Fruit fly (Drosophila melanogaster) whole organism, wandering third instar larva: ENCODE measurements around the gene Sbf.

Source experiments
- Abd-B ChIP-seq: fragments of >200 bp; optimal IDR thresholded peaks from 2 replicates; lab custom pipeline; 2017; ENCODE audit warnings: missing biosample characterization, missing genetic modification characterization
- CG9705 ChIP-seq: fragments of 200-800 bp; sonication (Bioruptor generic); optimal IDR thresholded peaks from 2 replicates; lab custom pipeline; 2018; ENCODE audit warnings: missing biosample characterization, mild to moderate bottlenecking, missing genetic modification characterization
- CrebA ChIP-seq: fragments of 200-800 bp; sonication (Bioruptor generic); optimal IDR thresholded peaks from 2 replicates; lab custom pipeline; 2016; ENCODE audit warnings: missing biosample characterization, mild to moderate bottlenecking, missing genetic modification characterization, borderline replicate concordance
- Dfd ChIP-seq: fragments of >200 bp; optimal IDR thresholded peaks from 2 replicates; lab custom pipeline; 2017; ENCODE audit warnings: missing biosample characterization, missing genetic modification characterization
- Dif ChIP-seq: fragments of 200-275, 200-300 bp; sonication (Bioruptor generic); optimal IDR thresholded peaks from 2 replicates; lab custom pipeline; 2018; ENCODE audit warnings: missing biosample characterization, missing genetic modification characterization; ENCODE audit not compliant: partially characterized antibody
- fru ChIP-seq: fragments of 200-800 bp; sonication (Bioruptor generic); optimal IDR thresholded peaks from 3 replicates; lab custom pipeline; 2016; ENCODE audit warnings: missing biosample characterization, mild to moderate bottlenecking, missing genetic modification characterization
- h ChIP-seq: fragments of 200-800 bp; sonication (Bioruptor generic); optimal IDR thresholded peaks from 3 replicates; lab custom pipeline; 2016; ENCODE audit warnings: missing biosample characterization, mild to moderate bottlenecking, missing genetic modification characterization
- psq ChIP-seq: fragments of 200-800 bp; sonication (Bioruptor generic); optimal IDR thresholded peaks from 3 replicates; lab custom pipeline; 2017; ENCODE audit warnings: missing biosample characterization, mild to moderate bottlenecking, missing genetic modification characterization, moderate library complexity
- usp ChIP-seq: fragments of >200 bp; optimal IDR thresholded peaks from 2 replicates; lab custom pipeline; 2017; ENCODE audit warnings: missing biosample characterization, missing genetic modification characterization

dm6 chr3R:11757197-11757856 lies 39.4 kb downstream of the Sbf start:
- TF ChIP-seq h (GFP tag; lab: Kevin White, UChicago): peak; percentile 26
- TF ChIP-seq Dfd (GFP tag; lab: Kevin White, UChicago): no peak
- TF ChIP-seq Dif (GFP tag; lab: Kevin White, UChicago): no peak
- no peak for TF ChIP-seq CrebA (GFP tag; lab: Kevin White, UChicago)
- TF ChIP-seq fru (GFP tag; lab: Kevin White, UChicago): no peak
- no peak for TF ChIP-seq usp (GFP tag; lab: Kevin White, UChicago)
- no peak for TF ChIP-seq CG9705 (GFP tag; lab: Kevin White, UChicago)
- TF ChIP-seq Abd-B (GFP tag; lab: Kevin White, UChicago): no peak
- TF ChIP-seq psq (GFP tag; lab: Kevin White, UChicago): no peak
